Fruit fly (Drosophila melanogaster) S2 (cell line): Measurements from ENCODE around the gene Ddr.

Experiments used
- CG8478 ChIP-seq: fragments of >200 bp; optimal IDR thresholded peaks from 2 replicates; lab custom pipeline; 2018
- CTCF ChIP-seq, 2 experiments: fragments of >200 bp; optimal IDR thresholded peaks; 2 replicates each; lab custom pipeline; 2018

DNA sequence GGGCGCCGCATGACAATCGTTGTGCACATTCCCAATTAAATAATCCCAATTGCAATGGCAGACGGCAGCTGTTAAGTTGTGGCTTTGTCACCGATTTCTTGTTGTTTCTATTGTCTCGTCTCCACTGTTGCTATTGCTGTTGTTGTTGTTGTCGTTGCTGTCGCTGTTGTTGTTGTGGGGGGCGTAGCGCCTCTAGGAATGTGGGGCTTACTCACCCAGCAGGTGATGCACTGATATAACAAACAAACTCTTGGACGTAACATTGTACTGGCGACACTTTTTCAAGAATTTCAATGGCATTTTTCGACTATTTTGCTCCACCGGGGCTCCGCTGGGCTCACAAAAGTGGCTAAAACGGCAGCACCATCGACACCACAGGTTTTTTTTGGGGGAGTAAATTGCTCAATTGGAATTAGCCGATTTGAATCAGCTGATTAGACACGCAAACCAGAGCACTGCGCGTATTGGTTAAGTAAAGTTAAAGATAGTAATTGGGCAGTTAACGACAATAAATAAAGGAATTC is 85.0 kb downstream of the Ddr start:
- TF ChIP-seq CG8478 (lab: Kevin White, UChicago) = no peak
- no peak for TF ChIP-seq CTCF (optimal IDR thresholded peaks at IDR 0.05; lab: Kevin White, UChicago)
